Worm (Caenorhabditis elegans) whole organism, mixed stage, embryonic: ENCODE data around the gene tbc-11.

Source experiments
- M03D4.4 ChIP-seq: sonication (generic microtip); optimal IDR thresholded peaks from 2 replicates; lab custom pipeline; 2017; ENCODE audit warnings: mild to moderate bottlenecking, missing genetic modification characterization, missing compliant biosample characterization
- bed-3 ChIP-seq: fragments of 200-800 bp; sonication (Bioruptor generic); optimal IDR thresholded peaks from 3 replicates; lab custom pipeline; 2018; ENCODE audit warnings: mild to moderate bottlenecking, missing genetic modification characterization, moderate library complexity, missing compliant biosample characterization
- ceh-39 ChIP-seq: fragments of 150-350 bp; optimal IDR thresholded peaks from 2 replicates; lab custom pipeline; 2014; ENCODE audit warnings: missing biosample characterization, missing genetic modification characterization
- ceh-43 ChIP-seq: fragments of 200-800 bp; sonication (Bioruptor generic); optimal IDR thresholded peaks from 2 replicates; lab custom pipeline; 2018; ENCODE audit warnings: mild to moderate bottlenecking, missing genetic modification characterization, moderate library complexity, missing compliant biosample characterization
- ceh-83 ChIP-seq: fragments of 200-800 bp; sonication (Bioruptor generic); optimal IDR thresholded peaks from 2 replicates; lab custom pipeline; 2018; ENCODE audit warnings: mild to moderate bottlenecking, missing genetic modification characterization, missing compliant biosample characterization
- ces-1 ChIP-seq: fragments of 150-350 bp; optimal IDR thresholded peaks from 2 replicates; lab custom pipeline; 2014; ENCODE audit warnings: missing biosample characterization, missing genetic modification reagents, missing genetic modification characterization
- cnd-1 ChIP-seq: fragments of 200-800 bp; sonication (Bioruptor generic); optimal IDR thresholded peaks from 2 replicates; lab custom pipeline; 2018; ENCODE audit warnings: mild to moderate bottlenecking, missing genetic modification characterization, missing compliant biosample characterization
- drap-1 ChIP-seq: fragments of 200-800 bp; sonication (Bioruptor generic); optimal IDR thresholded peaks from 3 replicates; lab custom pipeline; 2018; ENCODE audit warnings: mild to moderate bottlenecking, missing genetic modification characterization, missing compliant biosample characterization
- elt-1 ChIP-seq: sonication (generic microtip); optimal IDR thresholded peaks from 2 replicates; lab custom pipeline; 2017; ENCODE audit warnings: missing genetic modification characterization, mild to moderate bottlenecking, missing compliant biosample characterization, antibody characterized with exemption, moderate library complexity, borderline replicate concordance; ENCODE audit not compliant: insufficient read depth
- elt-3 ChIP-seq: fragments of 150-350 bp; optimal IDR thresholded peaks from 2 replicates; lab custom pipeline; 2014; ENCODE audit warnings: missing biosample characterization, missing genetic modification characterization
- flh-1 ChIP-seq: fragments of 200-800 bp; sonication (Bioruptor generic); optimal IDR thresholded peaks from 2 replicates; lab custom pipeline; 2018; ENCODE audit warnings: mild to moderate bottlenecking, missing genetic modification characterization, moderate library complexity, missing compliant biosample characterization
- lin-13 ChIP-seq: fragments of 150-350 bp; optimal IDR thresholded peaks from 2 replicates; lab custom pipeline; 2014; ENCODE audit warnings: missing biosample characterization, missing genetic modification characterization
- mab-5 ChIP-seq: fragments of 150-350 bp; optimal IDR thresholded peaks from 2 replicates; lab custom pipeline; 2014; ENCODE audit warnings: missing biosample characterization, missing genetic modification characterization
- mep-1 ChIP-seq: fragments of 150-350 bp; optimal IDR thresholded peaks from 2 replicates; lab custom pipeline; 2017; ENCODE audit warnings: missing biosample characterization, missing genetic modification reagents, missing genetic modification characterization, inconsistent platforms
- nhr-12 ChIP-seq: fragments of 150-350 bp; optimal IDR thresholded peaks from 2 replicates; lab custom pipeline; 2014; ENCODE audit warnings: missing biosample characterization, missing genetic modification characterization
- nhr-2 ChIP-seq: fragments of 150-350 bp; optimal IDR thresholded peaks from 2 replicates; lab custom pipeline; 2014; ENCODE audit warnings: missing biosample characterization, missing genetic modification characterization
- nhr-28 ChIP-seq: fragments of 150-350 bp; optimal IDR thresholded peaks from 2 replicates; lab custom pipeline; 2014; ENCODE audit warnings: missing biosample characterization, missing genetic modification characterization
- nhr-76 ChIP-seq: sonication (generic microtip); optimal IDR thresholded peaks from 2 replicates; lab custom pipeline; 2017; ENCODE audit warnings: missing biosample characterization, missing genetic modification characterization
- sptf-1 ChIP-seq: sonication (generic microtip); optimal IDR thresholded peaks from 2 replicates; lab custom pipeline; 2017; ENCODE audit warnings: mild to moderate bottlenecking, missing genetic modification characterization, moderate library complexity, missing compliant biosample characterization
- tbx-8 ChIP-seq: fragments of 200-800 bp; sonication (Bioruptor generic); optimal IDR thresholded peaks from 2 replicates; lab custom pipeline; 2018; ENCODE audit warnings: mild to moderate bottlenecking, missing genetic modification characterization, moderate library complexity, missing compliant biosample characterization
- unc-120 ChIP-seq: sonication (generic microtip); optimal IDR thresholded peaks from 2 replicates; lab custom pipeline; 2017; ENCODE audit warnings: missing genetic modification characterization, missing compliant biosample characterization; ENCODE audit not compliant: poor library complexity, severe bottlenecking
- unc-39 ChIP-seq: fragments of 150-350 bp; optimal IDR thresholded peaks from 2 replicates; lab custom pipeline; 2014; ENCODE audit warnings: missing biosample characterization, missing genetic modification characterization
- unc-62 ChIP-seq: fragments of 150-350 bp; optimal IDR thresholded peaks from 2 replicates; lab custom pipeline; 2014; ENCODE audit warnings: missing biosample characterization, missing genetic modification reagents, missing genetic modification characterization
- zip-8 ChIP-seq: fragments of 150-350 bp; optimal IDR thresholded peaks from 2 replicates; lab custom pipeline; 2014; ENCODE audit warnings: missing biosample characterization, missing genetic modification characterization
- ztf-11 ChIP-seq: fragments of 150-350 bp; optimal IDR thresholded peaks from 2 replicates; lab custom pipeline; 2014; ENCODE audit warnings: missing biosample characterization, missing genetic modification characterization

tbc-11 gene

DNA sequence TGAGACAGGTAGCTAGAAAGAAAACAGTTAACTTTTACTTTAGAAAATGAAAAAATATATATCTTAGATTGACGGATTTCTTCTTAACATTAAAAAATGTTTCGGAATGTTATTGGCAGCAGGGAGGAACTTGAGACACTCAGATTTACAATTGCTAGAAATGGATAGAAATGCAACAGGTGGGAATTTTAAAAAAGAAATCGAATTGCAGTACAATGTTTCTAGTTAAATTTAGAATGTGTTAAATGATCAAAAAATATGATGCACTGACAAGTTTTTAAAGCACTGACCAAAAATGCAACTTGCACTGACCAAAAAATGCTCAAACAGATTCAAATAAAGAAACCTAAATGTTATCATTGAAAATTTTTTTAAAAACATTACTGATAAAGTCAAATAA is 1.4 kb downstream of the tbc-11 start:
- TF ChIP-seq sptf-1 (tag; lab: Kevin White, UChicago) (no peak), mab-5 (no peak), elt-1 (tag; lab: Kevin White, UChicago) (no peak), nhr-76 (tag; lab: Kevin White, UChicago) (no peak), flh-1 (no peak), mep-1 (tag; lab: Kevin White, UChicago) (no peak), ztf-11 (tag; lab: Kevin White, UChicago) (no peak), nhr-12 (tag; lab: Kevin White, UChicago) (no peak), lin-13 (tag; lab: Kevin White, UChicago) (no peak)

DNA sequence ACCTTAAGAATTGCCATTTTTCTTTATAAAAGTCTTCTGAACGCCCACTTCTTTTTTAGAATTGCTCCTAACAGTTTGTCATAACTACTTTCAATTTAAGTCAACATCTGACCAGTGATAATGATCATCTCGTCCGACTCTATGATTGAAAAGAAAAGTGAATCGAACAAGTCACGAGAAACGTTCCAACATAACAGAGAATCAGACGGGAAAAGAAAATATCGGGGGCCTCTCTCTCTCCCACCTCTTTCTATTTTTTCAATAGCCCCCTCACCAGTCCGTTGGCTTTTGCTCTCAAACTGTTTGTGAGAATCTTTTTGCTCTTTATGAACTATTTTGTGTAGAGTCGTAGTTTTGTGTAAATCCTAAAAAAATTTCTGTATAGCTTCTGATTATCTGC is 2.9 kb downstream of the tbc-11 start:
- TF ChIP-seq ces-1 (GFP tag; lab: Kevin White, UChicago) = no peak
- no peak for TF ChIP-seq bed-3
- TF ChIP-seq M03D4.4 (tag; lab: Kevin White, UChicago) = no peak
- no peak for TF ChIP-seq nhr-2
- TF ChIP-seq unc-39 (tag; lab: Kevin White, UChicago) = no peak
- TF ChIP-seq ceh-39 (tag; lab: Kevin White, UChicago) = no peak
- no peak for TF ChIP-seq elt-1 (tag; lab: Kevin White, UChicago)
- TF ChIP-seq lin-13 (tag; lab: Kevin White, UChicago) = no peak
- TF ChIP-seq cnd-1 (tag; lab: Kevin White, UChicago) = no peak
- TF ChIP-seq mab-5 = no peak

DNA sequence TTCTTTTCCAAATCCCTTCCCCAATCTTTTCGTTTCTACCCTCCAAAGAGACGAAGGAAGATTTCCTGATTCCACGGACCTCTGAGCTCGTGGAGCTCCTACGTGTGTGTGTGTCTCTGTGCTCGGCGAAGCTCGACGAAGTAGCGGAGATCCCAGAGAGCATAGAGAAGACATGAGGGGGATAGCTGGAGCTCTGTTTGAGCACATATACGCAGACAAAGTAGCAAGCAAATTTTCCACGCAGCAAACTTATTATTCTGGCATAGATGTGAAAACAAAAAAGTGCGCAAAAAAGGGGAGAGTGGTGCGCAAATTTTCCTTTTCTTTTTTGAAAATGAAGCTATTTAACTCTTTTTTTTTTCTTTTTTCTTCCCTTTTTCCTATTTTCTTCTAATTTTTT is 8.1 kb downstream of the tbc-11 start:
- no peak for TF ChIP-seq ceh-43 (GFP tag; lab: Kevin White, UChicago)
- no peak for TF ChIP-seq tbx-8 (GFP tag; lab: Kevin White, UChicago)
- peak; percentile 16 for TF ChIP-seq sptf-1 (tag; lab: Kevin White, UChicago)
- TF ChIP-seq nhr-28 (tag; lab: Kevin White, UChicago) = no peak
- no peak for TF ChIP-seq nhr-12 (tag; lab: Kevin White, UChicago)
- no peak for TF ChIP-seq M03D4.4 (tag; lab: Kevin White, UChicago)
- TF ChIP-seq mep-1 (tag; lab: Kevin White, UChicago) = no peak
- TF ChIP-seq unc-120 = peak; percentile 83
- TF ChIP-seq ces-1 (GFP tag; lab: Kevin White, UChicago) = peak; percentile 56
- no peak for TF ChIP-seq nhr-2
- TF ChIP-seq unc-39 (tag; lab: Kevin White, UChicago) = no peak
- no peak for TF ChIP-seq elt-3 (tag; lab: Kevin White, UChicago)
- TF ChIP-seq, all 35 proteins: peak for 3

- TF ChIP-seq unc-120 = no peak
- TF ChIP-seq tbx-8 (GFP tag; lab: Kevin White, UChicago) = no peak
- TF ChIP-seq ceh-83 (GFP tag; lab: Kevin White, UChicago) = no peak
- no peak for TF ChIP-seq drap-1 (GFP tag; lab: Kevin White, UChicago)
- TF ChIP-seq unc-39 (tag; lab: Kevin White, UChicago) = no peak
- no peak for TF ChIP-seq bed-3
- no peak for TF ChIP-seq ztf-11 (tag; lab: Kevin White, UChicago)
- no peak for TF ChIP-seq unc-62 (GFP tag; lab: Kevin White, UChicago)
These were observed 8.7 kb downstream of the tbc-11 start, which contains the start of gene F35H12.1 for ce11 chrX:933504-933903. Gene F35H12.1 (plus strand): TSS chrX:933804.

- TF ChIP-seq elt-1 (tag; lab: Kevin White, UChicago) (no peak), lin-13 (tag; lab: Kevin White, UChicago) (no peak), drap-1 (GFP tag; lab: Kevin White, UChicago) (no peak), zip-8 (tag; lab: Kevin White, UChicago) (no peak)
- TF ChIP-seq, all 35 proteins: peak for 0
These were observed 11.3 kb downstream of the tbc-11 start for ce11 chrX:936013-936412.

- TF ChIP-seq sptf-1 (tag; lab: Kevin White, UChicago) (no peak), drap-1 (GFP tag; lab: Kevin White, UChicago) (no peak), zip-8 (tag; lab: Kevin White, UChicago) (no peak)
- TF ChIP-seq, all 35 proteins: peak for 0
These were observed 13.6 kb downstream of the tbc-11 start, which contains the start of gene F53H8.3 for ce11 chrX:938269-938883. Gene F53H8.3 (plus strand): TSS chrX:938543.
